Fruit fly (Drosophila melanogaster): ENCODE results near the gene alphaTub84B.

Gene alphaTub84B

dm6 chr3R:7074297-7075114 lies 11.9 kb upstream of the alphaTub84B start, which contains the start of the genes Ufl1 and CG1943:
Ufl1 (minus strand) TSS chr3R:7074452.
CG1943 (plus strand) TSS chr3R:7074859.
- TF ChIP-seq brk (GFP tag; optimal IDR thresholded peaks at IDR 0.05) (peak; percentile 68), N (GFP tag; optimal IDR thresholded peaks at IDR 0.05) (no peak), h (GFP tag; optimal IDR thresholded peaks at IDR 0.05) (peak; percentile 12), Dif (GFP tag; optimal IDR thresholded peaks at IDR 0.05; ENCODE audit: partially characterized antibody) (peak; percentile 40), CG32264 (GFP tag; optimal IDR thresholded peaks at IDR 0.05) (no peak), Hnf4 (GFP tag; optimal IDR thresholded peaks at IDR 0.05) (peak; percentile 24), sage (GFP tag; optimal IDR thresholded peaks at IDR 0.05) (peak; percentile 14), Jra (GFP tag; optimal IDR thresholded peaks at IDR 0.05) (peak; percentile 33), foxo (GFP tag; optimal IDR thresholded peaks at IDR 0.05) (peak in 1 of 2 experiments; percentile 13), Vsx2 (GFP tag; optimal IDR thresholded peaks at IDR 0.05; ENCODE audit: partially characterized antibody) (no peak), pan (optimal IDR thresholded peaks at IDR 0.05) (no peak), Hr83 (GFP tag; optimal IDR thresholded peaks at IDR 0.05; ENCODE audit: poor library complexity, severe bottlenecking) (no peak), dmrt93B (GFP tag; optimal IDR thresholded peaks at IDR 0.05) (no peak), Myc (optimal IDR thresholded peaks at IDR 0.05) (peak; percentile 49), Dfd (GFP tag; optimal IDR thresholded peaks at IDR 0.05) (no peak), lola (GFP tag; optimal IDR thresholded peaks at IDR 0.05) (no peak), rgr (GFP tag; optimal IDR thresholded peaks at IDR 0.05) (peak; percentile 20), br (GFP tag; optimal IDR thresholded peaks at IDR 0.05) (peak; percentile 3), jim (GFP tag; optimal IDR thresholded peaks at IDR 0.05) (no peak), Sp1 (GFP tag; optimal IDR thresholded peaks at IDR 0.05) (peak; percentile 38), tai (GFP tag; optimal IDR thresholded peaks at IDR 0.05) (peak; percentile 77), GATAd (GFP tag; optimal IDR thresholded peaks at IDR 0.05) (no peak), woc (GFP tag; optimal IDR thresholded peaks at IDR 0.05) (peak; percentile 35), Rel (GFP tag; optimal IDR thresholded peaks at IDR 0.05) (no peak), Rel (tag; optimal IDR thresholded peaks at IDR 0.05) (peak; percentile 8)

dm6 chr3R:7075115-7075425 lies 11.3 kb upstream of the alphaTub84B start:
- no peak for TF ChIP-seq sage (GFP tag; optimal IDR thresholded peaks at IDR 0.05)
- TF ChIP-seq h (GFP tag; optimal IDR thresholded peaks at IDR 0.05) = no peak
- no peak for TF ChIP-seq Rel (GFP tag; optimal IDR thresholded peaks at IDR 0.05)
- no peak for TF ChIP-seq Rel (tag; optimal IDR thresholded peaks at IDR 0.05)
- TF ChIP-seq dsf (GFP tag; optimal IDR thresholded peaks at IDR 0.05; ENCODE audit: borderline replicate concordance) = no peak
- TF ChIP-seq OdsH (GFP tag; optimal IDR thresholded peaks at IDR 0.05) = no peak
- no peak for TF ChIP-seq ey (GFP tag; optimal IDR thresholded peaks at IDR 0.05)
- TF ChIP-seq CG9705 (GFP tag; optimal IDR thresholded peaks at IDR 0.05) = no peak
- TF ChIP-seq foxo (GFP tag; optimal IDR thresholded peaks at IDR 0.05) = no peak
- no peak for TF ChIP-seq brk (GFP tag; optimal IDR thresholded peaks at IDR 0.05)
- TF ChIP-seq Sp1 (GFP tag; optimal IDR thresholded peaks at IDR 0.05) = no peak
- TF ChIP-seq Jra (GFP tag; optimal IDR thresholded peaks at IDR 0.05) = no peak
- no peak for TF ChIP-seq dmrt93B (GFP tag; optimal IDR thresholded peaks at IDR 0.05)
- TF ChIP-seq Mio (GFP tag; optimal IDR thresholded peaks at IDR 0.05) = no peak
- no peak for TF ChIP-seq Dfd (GFP tag; optimal IDR thresholded peaks at IDR 0.05)
- no peak for TF ChIP-seq Hr83 (GFP tag; optimal IDR thresholded peaks at IDR 0.05; ENCODE audit: poor library complexity, severe bottlenecking)
- no peak for TF ChIP-seq pan (optimal IDR thresholded peaks at IDR 0.05)
- TF ChIP-seq dl (GFP tag; optimal IDR thresholded peaks at IDR 0.05; ENCODE audit: insufficient read depth in 1 of 2, partially characterized antibody in 2 of 2) = no peak
- TF ChIP-seq Hr78 (GFP tag; optimal IDR thresholded peaks at IDR 0.05) = no peak
- TF ChIP-seq psq (GFP tag; optimal IDR thresholded peaks at IDR 0.05) = no peak
- no peak for TF ChIP-seq Vsx2 (GFP tag; optimal IDR thresholded peaks at IDR 0.05; ENCODE audit: partially characterized antibody)

dm6 chr3R:7075712-7076183 lies 10.7 kb upstream of the alphaTub84B start:
- TF ChIP-seq ey (GFP tag; optimal IDR thresholded peaks at IDR 0.05) (peak; percentile 97), Mio (GFP tag; optimal IDR thresholded peaks at IDR 0.05) (peak; percentile 78), Sp1 (GFP tag; optimal IDR thresholded peaks at IDR 0.05) (peak; percentile 94), CrebA (GFP tag; optimal IDR thresholded peaks at IDR 0.05; ENCODE audit: borderline replicate concordance) (no peak), woc (GFP tag; optimal IDR thresholded peaks at IDR 0.05) (peak; percentile 88), rgr (GFP tag; optimal IDR thresholded peaks at IDR 0.05) (peak; percentile 97), dmrt93B (GFP tag; optimal IDR thresholded peaks at IDR 0.05) (peak; percentile 86), foxo (GFP tag; optimal IDR thresholded peaks at IDR 0.05) (peak; percentile 86 to 97), Jra (GFP tag; optimal IDR thresholded peaks at IDR 0.05) (peak; percentile 91), sage (GFP tag; optimal IDR thresholded peaks at IDR 0.05) (peak; percentile 83), sv (GFP tag; optimal IDR thresholded peaks at IDR 0.05) (peak; percentile 90), CG32264 (GFP tag; optimal IDR thresholded peaks at IDR 0.05) (peak; percentile 89), Dif (GFP tag; optimal IDR thresholded peaks at IDR 0.05; ENCODE audit: partially characterized antibody) (no peak), HLH106 (tag; optimal IDR thresholded peaks at IDR 0.05) (peak; percentile 94), brk (GFP tag; optimal IDR thresholded peaks at IDR 0.05) (peak; percentile 91), jim (GFP tag; optimal IDR thresholded peaks at IDR 0.05) (peak; percentile 19), Myc (optimal IDR thresholded peaks at IDR 0.05) (no peak), psq (GFP tag; optimal IDR thresholded peaks at IDR 0.05) (peak; percentile 93), Rel (GFP tag; optimal IDR thresholded peaks at IDR 0.05) (peak; percentile 68), Rel (tag; optimal IDR thresholded peaks at IDR 0.05) (peak; percentile 84), fru (GFP tag; optimal IDR thresholded peaks at IDR 0.05) (peak; percentile 97), CG9705 (GFP tag; optimal IDR thresholded peaks at IDR 0.05) (peak; percentile 83), h (GFP tag; optimal IDR thresholded peaks at IDR 0.05) (peak; percentile 98), Dfd (GFP tag; optimal IDR thresholded peaks at IDR 0.05) (no peak), Hnf4 (GFP tag; optimal IDR thresholded peaks at IDR 0.05) (peak; percentile 96), OdsH (GFP tag; optimal IDR thresholded peaks at IDR 0.05) (peak; percentile 96), Abd-B (GFP tag; optimal IDR thresholded peaks at IDR 0.05) (no peak), Hr83 (GFP tag; optimal IDR thresholded peaks at IDR 0.05; ENCODE audit: poor library complexity, severe bottlenecking) (peak; percentile 57), dsf (GFP tag; optimal IDR thresholded peaks at IDR 0.05; ENCODE audit: borderline replicate concordance) (peak; percentile 75), br (GFP tag; optimal IDR thresholded peaks at IDR 0.05) (peak; percentile 97), Hr78 (GFP tag; optimal IDR thresholded peaks at IDR 0.05) (no peak), dl (GFP tag; optimal IDR thresholded peaks at IDR 0.05; ENCODE audit: insufficient read depth in 1 of 2, partially characterized antibody in 2 of 2) (no peak)
